Fruit fly (Drosophila melanogaster) S2 (cell line): ENCODE measurements around the gene CG13044.

Experiments
- CG8478 ChIP-seq: fragments of >200 bp; optimal IDR thresholded peaks from 2 replicates; lab custom pipeline; 2018
- CTCF ChIP-seq, 2 experiments: fragments of >200 bp; optimal IDR thresholded peaks; 2 replicates each; lab custom pipeline; 2018

The CG13044 gene

DNA sequence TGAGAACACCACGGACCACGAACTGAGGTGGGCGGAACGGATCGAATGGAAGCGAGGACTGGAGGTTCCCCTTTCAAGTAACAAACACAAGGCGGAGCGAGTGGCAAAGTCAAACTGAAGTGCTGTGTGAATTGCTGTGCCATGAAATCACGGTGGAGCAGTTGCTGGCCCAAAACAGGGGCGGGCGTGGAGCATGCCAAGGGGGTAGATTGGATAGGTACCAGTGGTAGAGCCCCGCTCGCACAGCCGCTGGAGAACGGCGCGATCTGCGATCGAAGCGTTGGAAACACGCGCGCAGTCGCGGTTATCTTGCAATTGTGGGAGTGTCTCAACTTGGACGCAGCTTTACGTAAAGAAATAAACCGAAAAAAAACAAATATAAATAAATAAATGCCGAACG is 24.8 kb upstream of the CG13044 start, which contains the start of gene CG13038:
CG13038 (minus strand) TSS at position 118 of the 400 bp plus-strand sequence.
- TF ChIP-seq CTCF (optimal IDR thresholded peaks at IDR 0.05; lab: Kevin White, UChicago) (no peak), CG8478 (lab: Kevin White, UChicago) (no peak)

- TF ChIP-seq CTCF (optimal IDR thresholded peaks at IDR 0.05; lab: Kevin White, UChicago) (no peak), CG8478 (lab: Kevin White, UChicago) (no peak)
Measured at dm6 chr3L:16326657-16327056, 23.7 kb upstream of the CG13044 start, which contains the start of the genes CG13040 and CG13039. TSS of gene CG13040 (minus strand) at chr3L:16326757. TSS of gene CG13039 (minus strand) at chr3L:16326762.

dm6 chr3L:16323372-16323771 is 20.4 kb upstream of the CG13044 start, which contains the start of gene CG13059:
TSS of gene CG13059 (plus strand) at chr3L:16323672.
- no peak for TF ChIP-seq CTCF (optimal IDR thresholded peaks at IDR 0.05; lab: Kevin White, UChicago)
- TF ChIP-seq CG8478 (lab: Kevin White, UChicago), result no peak

DNA sequence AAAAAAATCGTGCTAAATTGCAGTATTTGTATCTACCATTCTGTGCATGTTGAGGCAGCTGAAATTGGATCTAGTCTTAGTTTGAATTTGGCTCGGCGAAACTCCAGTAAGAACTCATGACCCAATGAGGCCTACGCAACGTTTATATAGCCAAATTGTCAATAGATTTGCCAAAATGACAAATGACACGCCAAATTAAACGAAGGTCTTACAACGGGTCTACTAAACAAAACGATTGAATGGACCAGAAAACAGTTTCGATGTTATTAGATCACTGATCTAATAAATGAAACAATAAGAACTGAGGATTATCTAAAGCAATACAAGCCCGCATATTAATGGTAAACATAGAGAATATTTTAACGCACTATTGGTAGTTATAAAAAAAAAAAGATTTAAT is 18.2 kb upstream of the CG13044 start, which contains the start of gene CG42718:
CG42718 (minus strand) TSS at position 101 of the 400 bp plus-strand sequence.
- TF ChIP-seq CTCF (optimal IDR thresholded peaks at IDR 0.05; lab: Kevin White, UChicago) (no peak), CG8478 (lab: Kevin White, UChicago) (no peak)

DNA sequence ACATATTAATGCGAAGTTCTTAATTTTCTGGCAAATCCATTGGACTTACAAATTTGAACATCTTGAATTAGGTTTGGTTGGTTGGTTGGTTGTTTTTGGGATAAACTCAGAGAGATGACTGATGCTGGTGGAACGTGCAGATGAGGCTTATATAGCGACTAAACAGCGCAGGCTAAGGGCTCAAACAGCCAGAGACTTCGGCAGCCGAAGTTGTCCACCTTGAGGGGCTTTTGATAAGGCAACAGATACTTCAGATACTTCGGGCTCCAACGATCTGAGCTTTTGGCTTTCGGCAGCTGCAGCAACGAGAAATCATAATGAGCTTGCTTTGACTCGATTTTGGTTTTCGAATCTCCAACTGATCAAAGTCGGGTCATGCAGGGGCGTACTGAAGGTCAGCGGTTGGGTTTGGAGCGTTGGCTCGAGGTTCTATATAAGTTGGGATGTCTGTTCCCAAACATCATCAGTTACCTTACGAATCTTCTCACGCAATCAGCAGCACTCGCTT is 16.5 kb upstream of the CG13044 start, which contains the start of the genes CG13041 and CG13060:
CG13041 (minus strand) TSS at position 128 of the 508 bp plus-strand sequence.
CG13060 (plus strand) TSS at position 458 of the 508 bp plus-strand sequence.
- no peak for TF ChIP-seq CG8478 (lab: Kevin White, UChicago)

- TF ChIP-seq CTCF (optimal IDR thresholded peaks at IDR 0.05; lab: Kevin White, UChicago) (no peak), CG8478 (lab: Kevin White, UChicago) (no peak)
Measured at dm6 chr3L:16317724-16318123, 14.7 kb upstream of the CG13044 start, which contains the start of gene Nplp3. TSS of gene Nplp3 (plus strand) at chr3L:16318024.

DNA sequence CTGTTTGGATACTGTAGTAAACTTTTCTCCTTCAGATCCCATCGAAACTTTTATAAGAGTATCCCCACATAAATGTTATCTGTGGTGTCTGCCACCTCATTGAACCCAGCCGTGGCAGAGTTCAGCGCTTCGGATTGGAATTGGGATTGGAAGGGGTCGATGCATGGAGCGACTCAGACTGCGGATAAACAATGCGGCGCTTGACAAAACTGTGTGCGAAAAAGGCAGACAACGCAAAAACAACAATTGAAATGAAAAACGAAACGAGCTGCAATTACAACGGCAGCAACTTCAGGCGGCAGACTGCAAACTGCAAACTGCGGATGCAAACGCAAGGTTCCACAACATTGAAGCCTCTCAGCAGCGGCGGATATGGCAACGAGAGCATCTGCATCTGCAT is 11.0 kb upstream of the CG13044 start, which contains the start of gene CG13062:
CG13062 (plus strand) TSS at position 301 of the 400 bp plus-strand sequence.
- no peak for TF ChIP-seq CG8478 (lab: Kevin White, UChicago)
- no peak for TF ChIP-seq CTCF (optimal IDR thresholded peaks at IDR 0.05; lab: Kevin White, UChicago)

DNA sequence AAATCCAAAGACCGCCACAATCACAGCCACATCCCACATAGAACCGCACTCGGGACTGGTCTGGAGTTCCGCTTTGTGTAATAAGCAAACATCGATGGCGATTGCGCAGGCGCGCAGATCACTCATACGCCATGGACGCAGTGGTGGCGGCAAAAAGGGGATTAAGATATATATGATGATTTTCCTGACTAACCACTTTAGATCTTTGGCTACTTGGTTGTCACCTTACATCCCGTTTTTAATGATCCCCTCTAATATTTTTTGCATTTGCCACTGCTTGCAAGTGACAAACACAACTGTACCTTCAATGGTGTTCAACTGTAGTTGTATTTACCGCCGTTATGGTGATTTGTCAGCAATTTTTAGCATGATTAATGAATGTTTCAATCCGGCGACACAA is 7.0 kb upstream of the CG13044 start:
- TF ChIP-seq CTCF (optimal IDR thresholded peaks at IDR 0.05; lab: Kevin White, UChicago) (no peak), CG8478 (lab: Kevin White, UChicago) (no peak)

- no peak for TF ChIP-seq CTCF (optimal IDR thresholded peaks at IDR 0.05; lab: Kevin White, UChicago)
- TF ChIP-seq CG8478 (lab: Kevin White, UChicago), result no peak
Measured at dm6 chr3L:16308380-16308779, 5.4 kb upstream of the CG13044 start, which contains the start of gene CG13042. TSS of gene CG13042 (minus strand) at chr3L:16308480.

- no peak for TF ChIP-seq CTCF (optimal IDR thresholded peaks at IDR 0.05; lab: Kevin White, UChicago)
- no peak for TF ChIP-seq CG8478 (lab: Kevin White, UChicago)
Measured at dm6 chr3L:16305820-16306650, 3.1 kb upstream of the CG13044 start, which contains the start of the genes CG13043 and CG13063. TSS of gene CG13043 (minus strand) at chr3L:16305870. TSS of gene CG13063 (plus strand) at chr3L:16306600.

DNA sequence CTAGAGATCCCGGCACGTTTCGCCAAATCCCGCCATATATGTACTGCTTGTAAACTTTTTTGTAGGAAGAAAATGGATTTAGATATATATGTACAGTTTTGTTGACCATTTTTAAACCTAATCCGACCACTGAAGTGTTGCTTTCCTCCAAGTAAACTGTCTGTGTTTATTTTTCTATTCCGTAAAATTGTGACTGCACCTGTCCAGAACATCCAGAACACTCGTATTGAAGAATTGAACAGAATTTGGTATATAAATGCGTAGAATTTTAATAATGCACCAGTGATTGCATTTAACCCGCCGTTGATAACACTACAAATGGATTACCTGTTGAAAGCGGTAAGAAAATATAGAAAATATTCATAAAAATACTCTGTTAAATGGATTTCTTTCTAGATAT is 1.0 kb upstream of the CG13044 start, which contains the start of gene CG43249:
CG43249 (plus strand) TSS at position 301 of the 400 bp plus-strand sequence.
- TF ChIP-seq CG8478 (lab: Kevin White, UChicago), result no peak
- TF ChIP-seq CTCF (optimal IDR thresholded peaks at IDR 0.05; lab: Kevin White, UChicago), result no peak

DNA sequence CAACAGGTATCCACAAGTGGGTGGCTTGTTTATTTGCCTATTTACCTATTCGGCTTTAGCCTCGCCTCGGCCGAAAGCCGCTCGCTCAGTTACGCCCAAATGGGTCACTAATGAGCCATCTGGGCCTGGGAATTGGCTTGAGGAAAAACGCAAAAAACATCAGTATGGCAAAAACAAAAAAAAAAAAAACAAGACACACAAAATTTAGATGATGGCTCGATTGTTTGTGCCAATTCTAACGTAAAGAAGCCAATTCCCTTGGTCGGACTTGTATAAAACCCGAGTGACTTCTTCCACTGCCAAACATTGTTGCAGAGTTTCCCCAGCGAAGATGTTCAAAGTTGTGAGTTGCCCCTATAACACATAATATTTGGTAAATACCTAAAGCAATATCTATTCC is 1.8 kb downstream of the CG13044 start, which contains the start of gene CG4982:
CG4982 (plus strand) TSS at position 301 of the 400 bp plus-strand sequence.
- TF ChIP-seq CG8478 (lab: Kevin White, UChicago) (no peak), CTCF (optimal IDR thresholded peaks at IDR 0.05; lab: Kevin White, UChicago) (no peak)

dm6 chr3L:16295447-16295846 is 7.5 kb downstream of the CG13044 start, which contains the start of gene CG4962:
TSS of gene CG4962 (minus strand) at chr3L:16295547.
- no peak for TF ChIP-seq CTCF (optimal IDR thresholded peaks at IDR 0.05; lab: Kevin White, UChicago)
- no peak for TF ChIP-seq CG8478 (lab: Kevin White, UChicago)

DNA sequence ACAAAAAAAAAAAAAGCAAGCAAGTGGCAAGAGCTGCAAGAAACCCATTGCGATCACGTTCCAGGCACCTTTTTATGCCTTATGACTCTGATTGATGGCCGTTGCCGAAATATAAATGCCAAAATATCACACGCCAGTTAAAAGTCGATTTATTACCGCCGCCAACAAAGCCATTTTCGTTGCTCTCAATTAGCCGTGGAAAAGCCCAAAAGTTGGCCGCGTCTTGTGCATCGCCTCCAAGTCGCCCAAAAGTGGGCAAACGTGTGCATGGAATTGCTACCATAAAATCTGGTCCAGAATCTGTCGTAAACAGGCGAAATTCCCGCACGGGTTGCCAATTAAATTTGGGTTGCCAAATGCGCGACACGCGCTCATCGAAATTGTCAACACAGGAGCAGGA is 11.3 kb downstream of the CG13044 start:
- TF ChIP-seq CTCF (optimal IDR thresholded peaks at IDR 0.05; lab: Kevin White, UChicago) (no peak), CG8478 (lab: Kevin White, UChicago) (no peak)
